Fruit fly (Drosophila melanogaster) whole organism, embryonic: ENCODE data around the gene corn.
A peak's percentile ranks its signal among the peaks of the same experiment; 100 is the strongest.

ENCODE experiments used
- CG10366 ChIP-seq: fragments of 200-800 bp; sonication (Bioruptor generic); IDR thresholded peaks from 2 replicates; pipeline ENCODE4 v1.3.6; 2022; ENCODE audit warnings: missing biosample characterization, missing genetic modification characterization
- CG11456 ChIP-seq: fragments of 200-800 bp; sonication (Bioruptor generic); IDR thresholded peaks from 3 replicates; pipeline ENCODE4 v1.3.6; 2022; ENCODE audit warnings: missing biosample characterization, missing genetic modification characterization
- CG12744 ChIP-seq: fragments of 200-800 bp; sonication (Bioruptor generic); optimal IDR thresholded peaks from 2 replicates; lab custom pipeline; 2016; ENCODE audit warnings: missing biosample characterization, missing genetic modification characterization
- CG13775 ChIP-seq: fragments of 200-800 bp; sonication (Bioruptor generic); optimal IDR thresholded peaks from 3 replicates; lab custom pipeline; 2017; ENCODE audit warnings: missing biosample characterization, mild to moderate bottlenecking, missing genetic modification characterization
- CG17612 ChIP-seq: fragments of 200-800 bp; sonication (Bioruptor generic); IDR thresholded peaks from 2 replicates; pipeline ENCODE4 v1.3.6; 2022; ENCODE audit warnings: missing biosample characterization, missing genetic modification characterization
- CG1832 ChIP-seq: fragments of 200-800 bp; sonication (Bioruptor generic); optimal IDR thresholded peaks from 2 replicates; lab custom pipeline; 2017; ENCODE audit warnings: missing biosample characterization, mild to moderate bottlenecking, missing genetic modification characterization, inconsistent platforms
- CG2120 ChIP-seq: fragments of 200-800 bp; sonication (Bioruptor generic); optimal IDR thresholded peaks from 3 replicates; lab custom pipeline; 2016; ENCODE audit warnings: missing biosample characterization, missing genetic modification characterization
- CG2712 ChIP-seq: fragments of 200-800 bp; optimal IDR thresholded peaks from 3 replicates; lab custom pipeline; 2019; ENCODE audit warnings: missing biosample characterization, mild to moderate bottlenecking, missing genetic modification characterization, moderate library complexity
- CG31441 ChIP-seq: fragments of 200-800 bp; sonication (Bioruptor generic); IDR thresholded peaks from 2 replicates; pipeline ENCODE4 v1.3.6; 2022; ENCODE audit warnings: missing biosample characterization, missing genetic modification characterization
- CG3838 ChIP-seq: fragments of 200-800 bp; sonication (Bioruptor generic); optimal IDR thresholded peaks from 3 replicates; lab custom pipeline; 2016; ENCODE audit warnings: missing biosample characterization, missing genetic modification characterization
- CG4404 ChIP-seq: fragments of 200-800 bp; sonication (Bioruptor generic); IDR thresholded peaks from 2 replicates; pipeline ENCODE4 v1.3.6; 2022; ENCODE audit warnings: missing biosample characterization, missing genetic modification characterization
- CG6683 ChIP-seq: fragments of 200-800 bp; sonication (Bioruptor generic); optimal IDR thresholded peaks from 2 replicates; lab custom pipeline; 2017; ENCODE audit warnings: missing biosample characterization, mild to moderate bottlenecking, missing genetic modification characterization, missing genetic modification reagents
- CG7372 ChIP-seq: fragments of 200-800 bp; sonication (Bioruptor generic); IDR thresholded peaks from 2 replicates; pipeline ENCODE4 v1.3.6; 2022; ENCODE audit warnings: missing biosample characterization, missing genetic modification characterization
- CG7987 ChIP-seq: fragments of 200-800 bp; sonication (Bioruptor generic); optimal IDR thresholded peaks from 2 replicates; lab custom pipeline; 2018; ENCODE audit warnings: missing biosample characterization, mild to moderate bottlenecking, missing genetic modification characterization, moderate library complexity
- CG9215 ChIP-seq: fragments of 200-800 bp; sonication (Bioruptor generic); IDR thresholded peaks from 2 replicates; pipeline ENCODE4 v1.3.6; 2022; ENCODE audit warnings: missing biosample characterization, missing genetic modification characterization
- Camta ChIP-seq: fragments of 200-800 bp; sonication (Bioruptor generic); optimal IDR thresholded peaks from 2 replicates; lab custom pipeline; 2016; ENCODE audit warnings: missing biosample characterization, missing genetic modification characterization
- Chrac-16 ChIP-seq: fragments of 200-800 bp; sonication (Bioruptor generic); optimal IDR thresholded peaks from 3 replicates; lab custom pipeline; 2016; ENCODE audit warnings: missing biosample characterization, missing genetic modification characterization
- Dfd ChIP-seq, 2 experiments: fragments of >200 bp; optimal IDR thresholded peaks; 2 replicates each; lab custom pipeline; 2017; ENCODE audit warnings: missing biosample characterization in 2 of 2, missing genetic modification characterization in 2 of 2
- Fer3 ChIP-seq: fragments of 200-800 bp; sonication (Bioruptor generic); optimal IDR thresholded peaks from 2 replicates; lab custom pipeline; 2018; ENCODE audit warnings: missing biosample characterization, mild to moderate bottlenecking, missing genetic modification characterization, moderate library complexity
- HmgZ ChIP-seq: fragments of 200-800 bp; sonication (Bioruptor generic); optimal IDR thresholded peaks from 2 replicates; lab custom pipeline; 2018; ENCODE audit warnings: missing biosample characterization, mild to moderate bottlenecking, missing genetic modification characterization
- Hmr ChIP-seq: fragments of 200-800 bp; sonication (Bioruptor generic); optimal IDR thresholded peaks from 3 replicates; lab custom pipeline; 2017; ENCODE audit warnings: mild to moderate bottlenecking, missing biosample characterization, missing genetic modification reagents, missing genetic modification characterization
- NFAT ChIP-seq: fragments of 200-800 bp; sonication (Bioruptor generic); IDR thresholded peaks from 2 replicates; pipeline ENCODE4 v1.3.6; 2022; ENCODE audit warnings: missing biosample characterization, missing genetic modification characterization
- NfI ChIP-seq: fragments of 200-800 bp; sonication (Bioruptor generic); optimal IDR thresholded peaks from 3 replicates; lab custom pipeline; 2018; ENCODE audit warnings: missing biosample characterization, mild to moderate bottlenecking, missing genetic modification characterization, moderate library complexity
- Six4 ChIP-seq: fragments of 200-800 bp; sonication (Bioruptor generic); optimal IDR thresholded peaks from 2 replicates; lab custom pipeline; 2016; ENCODE audit warnings: missing biosample characterization, missing genetic modification characterization
- Ssrp ChIP-seq: fragments of 200-800 bp; sonication (Bioruptor generic); optimal IDR thresholded peaks from 2 replicates; lab custom pipeline; 2018; ENCODE audit warnings: missing biosample characterization, mild to moderate bottlenecking, missing genetic modification characterization, moderate library complexity
- Vsx1 ChIP-seq: fragments of 200-800 bp; sonication (Bioruptor generic); optimal IDR thresholded peaks from 2 replicates; lab custom pipeline; 2017; ENCODE audit warnings: missing biosample characterization, mild to moderate bottlenecking, missing genetic modification characterization, missing genetic modification reagents
- Xbp1 ChIP-seq: fragments of 200-800 bp; sonication (Bioruptor generic); optimal IDR thresholded peaks from 3 replicates; lab custom pipeline; 2016; ENCODE audit warnings: missing biosample characterization, mild to moderate bottlenecking, missing genetic modification characterization
- abd-A ChIP-seq: fragments of 200-800 bp; sonication (Bioruptor generic); optimal IDR thresholded peaks from 3 replicates; lab custom pipeline; 2019; ENCODE audit warnings: missing biosample characterization, mild to moderate bottlenecking, missing genetic modification characterization, moderate library complexity
- ap ChIP-seq: fragments of 200-800 bp; sonication (Bioruptor generic); IDR thresholded peaks from 2 replicates; pipeline ENCODE4 v1.3.6; 2022; ENCODE audit warnings: missing biosample characterization, missing genetic modification characterization
- bigmax ChIP-seq: fragments of 200-800 bp; sonication (Bioruptor generic); optimal IDR thresholded peaks from 2 replicates; lab custom pipeline; 2018; ENCODE audit warnings: missing biosample characterization, mild to moderate bottlenecking, missing genetic modification characterization
- bsh ChIP-seq, 2 experiments: fragments of 200-800 bp; sonication (Bioruptor generic); optimal IDR thresholded peaks; 2 replicates each; lab custom pipeline; 2017 to 2018; ENCODE audit warnings: mild to moderate bottlenecking in 2 of 2, missing biosample characterization in 2 of 2, missing genetic modification characterization in 2 of 2, moderate library complexity in 1 of 2
- chn ChIP-seq: fragments of 200-800 bp; sonication (Bioruptor generic); optimal IDR thresholded peaks from 2 replicates; lab custom pipeline; 2016; ENCODE audit warnings: missing biosample characterization, missing genetic modification characterization
- corto ChIP-seq: fragments of 200-800 bp; sonication (Bioruptor generic); optimal IDR thresholded peaks from 2 replicates; lab custom pipeline; 2016; ENCODE audit warnings: missing biosample characterization, mild to moderate bottlenecking, missing genetic modification characterization, moderate library complexity
- danr ChIP-seq: fragments of 200-800 bp; sonication (Bioruptor generic); IDR thresholded peaks from 2 replicates; pipeline ENCODE4 v1.3.6; 2022; ENCODE audit warnings: missing biosample characterization, missing genetic modification characterization
- eyg ChIP-seq: fragments of 200-800 bp; sonication (Bioruptor generic); optimal IDR thresholded peaks from 3 replicates; lab custom pipeline; 2016; ENCODE audit warnings: missing biosample characterization, missing genetic modification characterization
- ftz-f1 ChIP-seq: fragments of 200-800 bp; sonication (Bioruptor generic); optimal IDR thresholded peaks from 2 replicates; lab custom pipeline; 2016; ENCODE audit warnings: missing biosample characterization, missing genetic modification characterization
- hbn ChIP-seq: fragments of 200-800 bp; sonication (Bioruptor generic); IDR thresholded peaks from 2 replicates; pipeline ENCODE4 v1.3.6; 2022; ENCODE audit warnings: missing biosample characterization, missing genetic modification characterization; ENCODE audit not compliant: partially characterized antibody
- jing ChIP-seq: fragments of 200-800 bp; sonication (Bioruptor generic); optimal IDR thresholded peaks from 2 replicates; lab custom pipeline; 2018; ENCODE audit warnings: missing biosample characterization, mild to moderate bottlenecking, missing genetic modification characterization
- kni ChIP-seq: fragments of 200-800 bp; sonication (Bioruptor generic); optimal IDR thresholded peaks from 3 replicates; lab custom pipeline; 2017; ENCODE audit warnings: mild to moderate bottlenecking, missing biosample characterization, missing genetic modification reagents, missing genetic modification characterization
- lmd ChIP-seq: fragments of 200-800 bp; sonication (Bioruptor generic); IDR thresholded peaks from 2 replicates; pipeline ENCODE4 v1.3.6; 2022; ENCODE audit warnings: missing biosample characterization, missing genetic modification characterization
- lola ChIP-seq, 3 experiments: fragments of >200 bp in 2 of 3; fragments of 200-800 bp in 1 of 3; sonication (Bioruptor generic) in 1 of 3; optimal IDR thresholded peaks; 2 replicates each; lab custom pipeline; 2017 to 2019; ENCODE audit warnings: missing biosample characterization in 3 of 3, missing genetic modification characterization in 3 of 3, mild to moderate bottlenecking in 1 of 3, moderate library complexity in 1 of 3
- nau ChIP-seq: fragments of 200-800 bp; sonication (Bioruptor generic); optimal IDR thresholded peaks from 3 replicates; lab custom pipeline; 2017; ENCODE audit warnings: missing biosample characterization, mild to moderate bottlenecking, missing genetic modification characterization, missing genetic modification reagents
- nerfin-2 ChIP-seq: fragments of 200-800 bp; sonication (Bioruptor generic); IDR thresholded peaks from 2 replicates; pipeline ENCODE4 v1.3.6; 2022; ENCODE audit warnings: missing biosample characterization, missing genetic modification characterization; ENCODE audit not compliant: partially characterized antibody
- nom ChIP-seq: fragments of 200-800 bp; sonication (Bioruptor generic); optimal IDR thresholded peaks from 2 replicates; lab custom pipeline; 2017; ENCODE audit warnings: missing biosample characterization, missing genetic modification characterization, mild to moderate bottlenecking, moderate library complexity, missing genetic modification reagents
- p53 ChIP-seq: fragments of 200-800 bp; sonication (Bioruptor generic); optimal IDR thresholded peaks from 2 replicates; lab custom pipeline; 2016; ENCODE audit warnings: missing biosample characterization, missing genetic modification characterization
- pzg ChIP-seq: fragments of 200-800 bp; sonication (Bioruptor generic); optimal IDR thresholded peaks from 3 replicates; lab custom pipeline; 2018; ENCODE audit warnings: missing biosample characterization, mild to moderate bottlenecking, missing genetic modification characterization, moderate library complexity
- schlank ChIP-seq: fragments of 200-800 bp; sonication (Bioruptor generic); optimal IDR thresholded peaks from 2 replicates; lab custom pipeline; 2018; ENCODE audit warnings: missing biosample characterization, mild to moderate bottlenecking, missing genetic modification characterization
- sens-2 ChIP-seq: fragments of 200-800 bp; sonication (Bioruptor generic); IDR thresholded peaks from 2 replicates; pipeline ENCODE4 v1.3.6; 2022; ENCODE audit warnings: missing biosample characterization, missing genetic modification characterization
- sim ChIP-seq: fragments of 200-800 bp; sonication (Bioruptor generic); IDR thresholded peaks from 2 replicates; pipeline ENCODE4 v1.3.6; 2022; ENCODE audit warnings: missing biosample characterization, missing genetic modification characterization
- tll ChIP-seq, 2 experiments: fragments of 200-800 bp in 1 of 2; fragments of >200 bp in 1 of 2; sonication (Bioruptor generic) in 1 of 2; optimal IDR thresholded peaks; 2 replicates each; lab custom pipeline; 2017 to 2019; ENCODE audit warnings: missing biosample characterization in 2 of 2, missing genetic modification characterization in 2 of 2, mild to moderate bottlenecking in 1 of 2, moderate library complexity in 1 of 2

The corn gene

dm6 chr3L:7125289-7125955, 31.5 kb downstream of the corn start, which contains the start of the genes msl-3 and BBS1 (continued):
- TF ChIP-seq Dfd (GFP tag; optimal IDR thresholded peaks at IDR 0.05; lab: Kevin White, UChicago) (no peak), Vsx1 (GFP tag; lab: Kevin White, UChicago) (no peak), pzg (GFP tag; lab: Kevin White, UChicago) (peak; percentile 86), CG17612 (GFP tag; lab: Robert Waterston, UW) (no peak), Ssrp (tag; lab: Kevin White, UChicago) (no peak), danr (GFP tag; lab: Robert Waterston, UW) (no peak), corto (GFP tag; lab: Kevin White, UChicago) (no peak), CG6683 (GFP tag; lab: Kevin White, UChicago) (no peak), Hmr (GFP tag; lab: Kevin White, UChicago) (no peak), NFAT (no peak), bigmax (GFP tag; lab: Kevin White, UChicago) (no peak), CG1832 (GFP tag; lab: Kevin White, UChicago) (no peak), p53 (no peak), CG11456 (GFP tag; lab: Robert Waterston, UW) (no peak), jing (GFP tag; lab: Kevin White, UChicago) (no peak), Xbp1 (GFP tag; lab: Kevin White, UChicago) (no peak), eyg (no peak), lola (GFP tag; optimal IDR thresholded peaks at IDR 0.05; lab: Kevin White, UChicago) (no peak), CG3838 (GFP tag; lab: Kevin White, UChicago) (no peak), abd-A (tag; lab: Kevin White, UChicago) (no peak), sens-2 (no peak), CG2712 (tag; lab: Kevin White, UChicago) (no peak), tll (GFP tag; optimal IDR thresholded peaks at IDR 0.05; lab: Kevin White, UChicago) (no peak), ftz-f1 (GFP tag; lab: Kevin White, UChicago) (peak; percentile 34), CG10366 (GFP tag; lab: Robert Waterston, UW) (no peak), CG13775 (no peak), lmd (GFP tag; lab: Robert Waterston, UW) (no peak), CG2120 (GFP tag; lab: Kevin White, UChicago) (no peak), CG4404 (no peak), Camta (no peak), hbn (GFP tag; lab: Robert Waterston, UW) (0 out of 2 replicates have a peak, but pooled peaks have one; percentile 52), NfI (no peak), nerfin-2 (GFP tag; lab: Robert Waterston, UW) (no peak), CG7372 (GFP tag; lab: Robert Waterston, UW) (no peak), sim (GFP tag; lab: Robert Waterston, UW) (no peak), Chrac-16 (GFP tag; lab: Kevin White, UChicago) (no peak), HmgZ (tag; lab: Kevin White, UChicago) (peak; percentile 40), nom (no peak), ap (GFP tag; lab: Robert Waterston, UW) (no peak), kni (GFP tag; lab: Kevin White, UChicago) (no peak), nau (GFP tag; lab: Kevin White, UChicago) (no peak), CG12744 (no peak), Six4 (GFP tag; lab: Kevin White, UChicago) (no peak), CG9215 (GFP tag; lab: Robert Waterston, UW) (no peak), schlank (no peak), CG31441 (GFP tag; lab: Robert Waterston, UW) (no peak), bsh (GFP tag; optimal IDR thresholded peaks at IDR 0.05; lab: Kevin White, UChicago) (no peak), CG7987 (GFP tag; lab: Kevin White, UChicago) (no peak), chn (no peak), Fer3 (tag; lab: Kevin White, UChicago) (no peak)
